Worm (Caenorhabditis elegans): ENCODE measurements around the gene W02F12.8.
A peak's percentile ranks its signal among the peaks of the same experiment; 100 is the strongest.

ce11 chrV:6666557-6666956, 28.0 kb downstream of the W02F12.8 start:
- TF ChIP-seq daf-12 (tag; optimal IDR thresholded peaks at IDR 0.05): no peak
- TF ChIP-seq egl-27 (tag; optimal IDR thresholded peaks at IDR 0.05): no peak
- no peak for TF ChIP-seq nhr-25 (tag; optimal IDR thresholded peaks at IDR 0.05; ENCODE audit: borderline replicate concordance, insufficient read depth)
- TF ChIP-seq fos-1 (tag; optimal IDR thresholded peaks at IDR 0.05): no peak
- no peak for TF ChIP-seq arid-1 (GFP tag; conservative IDR thresholded peaks at IDR 0.05)
- peak; percentile 32 for TF ChIP-seq dve-1 (tag; optimal IDR thresholded peaks at IDR 0.05; ENCODE audit: insufficient read depth)
- TF ChIP-seq zfp-2 (tag; optimal IDR thresholded peaks at IDR 0.05): no peak
- peak; percentile 18 for TF ChIP-seq nhr-28 (tag; optimal IDR thresholded peaks at IDR 0.05)
- no peak for TF ChIP-seq unc-39 (tag; optimal IDR thresholded peaks at IDR 0.05)
- no peak for TF ChIP-seq skn-1 (tag; optimal IDR thresholded peaks at IDR 0.05)
- no peak for TF ChIP-seq ztf-11 (tag; optimal IDR thresholded peaks at IDR 0.05)
- no peak for TF ChIP-seq dpl-1 (GFP tag; optimal IDR thresholded peaks at IDR 0.05)
- TF ChIP-seq R02D3.7 (tag; optimal IDR thresholded peaks at IDR 0.05): no peak
- no peak for TF ChIP-seq F49E8.2 (tag; optimal IDR thresholded peaks at IDR 0.05; ENCODE audit: borderline replicate concordance)
